Worm (Caenorhabditis elegans): ENCODE measurements around the gene ZK688.11.

ce11 chrIII:7884863-7885262 lies at the start of gene ZK688.11:
- TF ChIP-seq ceh-6 (GFP tag; optimal IDR thresholded peaks at IDR 0.05) = no peak
- no peak for TF ChIP-seq ama-1 (optimal IDR thresholded peaks at IDR 0.05)
- no peak for TF ChIP-seq unc-55 (GFP tag; optimal IDR thresholded peaks at IDR 0.05)
- no peak for TF ChIP-seq C08G9.2 (tag; optimal IDR thresholded peaks at IDR 0.05)
- no peak for TF ChIP-seq pqm-1 (tag; optimal IDR thresholded peaks at IDR 0.05)
- no peak for TF ChIP-seq ztf-16 (tag; optimal IDR thresholded peaks at IDR 0.05)
- no peak for TF ChIP-seq hlh-30 (tag; optimal IDR thresholded peaks at IDR 0.05; ENCODE audit: insufficient read depth)
- no peak for TF ChIP-seq pros-1 (tag; optimal IDR thresholded peaks at IDR 0.05)
- TF ChIP-seq pag-3 (tag; optimal IDR thresholded peaks at IDR 0.05; ENCODE audit: borderline replicate concordance) = no peak
- TF ChIP-seq syd-9 (tag; optimal IDR thresholded peaks at IDR 0.05) = no peak
- no peak for TF ChIP-seq pha-4 (tag; optimal IDR thresholded peaks at IDR 0.05)
- TF ChIP-seq dve-1 (tag; optimal IDR thresholded peaks at IDR 0.05) = no peak
- no peak for TF ChIP-seq K09A11.1 (tag; optimal IDR thresholded peaks at IDR 0.05; ENCODE audit: insufficient read depth)
- no peak for TF ChIP-seq nhr-11 (tag; optimal IDR thresholded peaks at IDR 0.05)
